Worm (Caenorhabditis elegans): ENCODE data around the gene T23F2.3.
A peak's percentile ranks its signal among the peaks of the same experiment; 100 is the strongest.

T23F2.3 gene

ce11 chrX:5519567-5519966 lies 7.4 kb upstream of the T23F2.3 start:
- peak; percentile 1 for TF ChIP-seq nhr-43 (tag; optimal IDR thresholded peaks at IDR 0.05; ENCODE audit: poor library complexity, severe bottlenecking)
- peak; percentile 18 for TF ChIP-seq pha-4 (tag; optimal IDR thresholded peaks at IDR 0.05)
- TF ChIP-seq elt-2 (tag; optimal IDR thresholded peaks at IDR 0.05), result peak; percentile 17
- TF ChIP-seq daf-12 (tag; optimal IDR thresholded peaks at IDR 0.05), result no peak
- peak; percentile 26 for TF ChIP-seq nhr-23 (tag; optimal IDR thresholded peaks at IDR 0.05)

ce11 chrX:5518352-5518751 lies 6.2 kb upstream of the T23F2.3 start:
- no peak for TF ChIP-seq ama-1 (optimal IDR thresholded peaks at IDR 0.05)
- no peak for TF ChIP-seq snpc-4 (tag; optimal IDR thresholded peaks at IDR 0.05)
- TF ChIP-seq unc-62 (GFP tag; optimal IDR thresholded peaks at IDR 0.05), result no peak
- no peak for TF ChIP-seq elt-2 (tag; optimal IDR thresholded peaks at IDR 0.05)
- TF ChIP-seq lin-15B (tag; optimal IDR thresholded peaks at IDR 0.05), result no peak
- TF ChIP-seq sea-2 (GFP tag; optimal IDR thresholded peaks at IDR 0.05), result no peak
- no peak for TF ChIP-seq fos-1 (tag; optimal IDR thresholded peaks at IDR 0.05)
- no peak for TF ChIP-seq pqm-1 (tag; optimal IDR thresholded peaks at IDR 0.05)
- no peak for TF ChIP-seq nhr-23 (tag; optimal IDR thresholded peaks at IDR 0.05)

- TF ChIP-seq nhr-25 (tag; optimal IDR thresholded peaks at IDR 0.05) (peak; percentile 67), unc-39 (tag; optimal IDR thresholded peaks at IDR 0.05) (no peak), nfya-1 (tag; optimal IDR thresholded peaks at IDR 0.05; ENCODE audit: insufficient read depth) (peak; percentile 7)
Observed at ce11 chrX:5517844-5518243, 5.7 kb upstream of the T23F2.3 start.

DNA sequence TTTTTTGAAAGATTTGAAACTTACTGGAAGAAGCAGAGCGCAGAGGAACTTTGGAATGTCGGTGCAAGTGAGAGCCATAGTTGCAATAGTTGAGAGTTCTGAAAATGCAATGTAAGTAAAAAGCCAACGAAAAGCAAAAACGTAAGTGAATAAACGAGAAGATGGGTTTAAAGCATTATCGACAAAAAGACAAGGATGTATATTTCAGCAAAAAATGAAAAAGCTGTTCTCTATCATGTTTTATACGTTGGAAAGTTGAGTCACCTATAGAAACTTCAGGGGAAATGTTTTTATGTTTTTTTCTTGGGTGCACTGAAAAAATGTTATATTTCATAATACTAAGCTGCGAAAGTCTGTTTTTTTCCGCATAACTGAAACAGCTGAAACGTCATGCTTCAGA lies 4.9 kb upstream of the T23F2.3 start, which contains the start of gene T23F2.5:
T23F2.5 (minus strand) TSS at position 101 of the 400 bp plus-strand sequence.
- no peak for TF ChIP-seq unc-62 (GFP tag; optimal IDR thresholded peaks at IDR 0.05)
- TF ChIP-seq nhr-11 (tag; optimal IDR thresholded peaks at IDR 0.05), result peak; percentile 19

- TF ChIP-seq lin-15B (tag; optimal IDR thresholded peaks at IDR 0.05), result no peak
- TF ChIP-seq egl-27 (tag; optimal IDR thresholded peaks at IDR 0.05), result no peak
- TF ChIP-seq pqm-1 (tag; optimal IDR thresholded peaks at IDR 0.05), result peak; percentile 40
- TF ChIP-seq lin-39 (tag; optimal IDR thresholded peaks at IDR 0.05), result no peak
- TF ChIP-seq ceh-9 (tag; optimal IDR thresholded peaks at IDR 0.05), result no peak
- TF ChIP-seq ceh-82 (tag; optimal IDR thresholded peaks at IDR 0.05), result no peak
- TF ChIP-seq nhr-25 (tag; optimal IDR thresholded peaks at IDR 0.05), result no peak
- TF ChIP-seq nhr-11 (tag; optimal IDR thresholded peaks at IDR 0.05), result no peak
- peak; percentile 9 for TF ChIP-seq elt-2 (tag; optimal IDR thresholded peaks at IDR 0.05)
- no peak for TF ChIP-seq hmg-11 (tag; optimal IDR thresholded peaks at IDR 0.05)
- no peak for TF ChIP-seq daf-12 (tag; optimal IDR thresholded peaks at IDR 0.05)
- TF ChIP-seq nhr-76 (tag; optimal IDR thresholded peaks at IDR 0.05), result no peak
- no peak for TF ChIP-seq ceh-28 (tag; optimal IDR thresholded peaks at IDR 0.05)
- peak; percentile 69 for TF ChIP-seq pha-4 (tag; optimal IDR thresholded peaks at IDR 0.05)
- no peak for TF ChIP-seq ztf-4 (tag; optimal IDR thresholded peaks at IDR 0.05)
- no peak for TF ChIP-seq unc-39 (tag; optimal IDR thresholded peaks at IDR 0.05)
Observed at ce11 chrX:5516365-5516764, 4.2 kb upstream of the T23F2.3 start.

- TF ChIP-seq unc-39 (tag; optimal IDR thresholded peaks at IDR 0.05) (no peak), jun-1 (tag; optimal IDR thresholded peaks at IDR 0.05) (no peak), fos-1 (tag; optimal IDR thresholded peaks at IDR 0.05) (no peak), R02D3.7 (tag; optimal IDR thresholded peaks at IDR 0.05) (no peak), fkh-10 (GFP tag; optimal IDR thresholded peaks at IDR 0.05) (peak; percentile 3), ztf-11 (tag; optimal IDR thresholded peaks at IDR 0.05) (no peak), egl-27 (tag; optimal IDR thresholded peaks at IDR 0.05) (no peak)
Observed at ce11 chrX:5515459-5515858, 3.3 kb upstream of the T23F2.3 start.

DNA sequence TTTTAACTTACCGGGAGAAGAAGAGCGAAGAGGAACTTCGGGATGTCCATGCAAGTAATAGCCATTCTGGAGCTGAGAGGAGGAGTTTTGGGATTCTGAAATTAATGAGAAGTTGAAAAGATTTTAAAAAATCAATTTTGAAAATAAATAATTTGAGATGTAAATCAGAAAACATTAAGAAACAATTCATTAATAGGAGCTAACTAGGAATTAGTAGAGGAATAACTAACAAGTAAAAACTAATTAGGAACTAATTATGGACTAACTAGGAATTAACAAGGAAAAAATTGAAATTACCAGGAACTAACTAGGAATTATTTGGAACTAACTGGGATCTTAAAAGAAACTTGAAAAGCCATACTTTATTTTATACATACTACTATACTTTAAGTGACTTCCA lies 2.9 kb upstream of the T23F2.3 start, which contains the start of gene T23F2.4:
T23F2.4 (minus strand) TSS at position 101 of the 400 bp plus-strand sequence.
- TF ChIP-seq elt-3 (tag; optimal IDR thresholded peaks at IDR 0.05) (no peak), elt-2 (tag; optimal IDR thresholded peaks at IDR 0.05) (no peak), pqm-1 (tag; optimal IDR thresholded peaks at IDR 0.05) (no peak), ceh-9 (tag; optimal IDR thresholded peaks at IDR 0.05) (no peak)

All from whole organism, L3 larva.